Fruit fly (Drosophila melanogaster): Measurements from ENCODE around the gene Rbp1.

Rbp1 gene

DNA sequence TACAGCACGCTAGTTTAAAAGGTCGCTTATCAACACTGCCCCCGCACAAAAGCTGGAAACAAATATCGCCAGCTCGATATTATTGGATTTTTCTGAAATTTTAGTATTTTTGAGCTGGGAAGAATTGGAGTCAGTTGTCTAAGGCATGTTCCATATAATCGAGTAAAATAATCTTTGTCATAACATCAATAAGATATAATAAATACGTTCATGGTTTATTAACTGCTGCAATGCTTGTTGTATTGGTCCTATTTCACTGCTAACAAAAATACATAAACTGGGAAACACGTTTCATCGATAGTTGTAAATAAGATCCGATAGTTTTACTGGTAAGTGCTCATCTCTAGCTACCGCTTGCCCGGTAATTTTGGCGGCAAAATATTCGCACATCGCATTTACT, 4.0 kb downstream of the Rbp1 start, which contains the start of the genes Art1 and Mcm5 (continued):
- peak; percentile 49 for TF ChIP-seq HmgZ (tag; optimal IDR thresholded peaks at IDR 0.05)
- peak; percentile 12; the same call in 1 of the 2 replicates for TF ChIP-seq CG32532 (GFP tag; IDR thresholded peaks at IDR 0.05)
- TF ChIP-seq Abd-B (GFP tag; optimal IDR thresholded peaks at IDR 0.05) = peak; percentile 51
- TF ChIP-seq CG13894 (tag; optimal IDR thresholded peaks at IDR 0.05) = no peak
- TF ChIP-seq abd-A (tag; optimal IDR thresholded peaks at IDR 0.05) = no peak
- TF ChIP-seq Oaz (GFP tag; IDR thresholded peaks at IDR 0.05) = no peak
- TF ChIP-seq vfl (GFP tag; optimal IDR thresholded peaks at IDR 0.05) = no peak
- TF ChIP-seq inv (GFP tag; IDR thresholded peaks at IDR 0.05; ENCODE audit: partially characterized antibody) = peak; percentile 91
- no peak; the same call in 1 of the 2 replicates for TF ChIP-seq lmd (GFP tag; IDR thresholded peaks at IDR 0.05)
- TF ChIP-seq H2.0 (GFP tag; IDR thresholded peaks at IDR 0.05) = no peak
- TF ChIP-seq H15 (GFP tag; IDR thresholded peaks at IDR 0.05) = no peak
- no peak for TF ChIP-seq CG8944 (GFP tag; optimal IDR thresholded peaks at IDR 0.05)
- no peak for TF ChIP-seq scrt (GFP tag; optimal IDR thresholded peaks at IDR 0.05)
- no peak for TF ChIP-seq mirr (GFP tag; optimal IDR thresholded peaks at IDR 0.05)
- no peak for TF ChIP-seq wdn (GFP tag; IDR thresholded peaks at IDR 0.05)
- peak; percentile 25 for TF ChIP-seq CG33213 (GFP tag; optimal IDR thresholded peaks at IDR 0.05)
- no peak for TF ChIP-seq CG10431 (GFP tag; optimal IDR thresholded peaks at IDR 0.05)
- TF ChIP-seq CG15514 (GFP tag; optimal IDR thresholded peaks at IDR 0.05) = peak; percentile 90
- no peak for TF ChIP-seq NC2α (GFP tag; optimal IDR thresholded peaks at IDR 0.05)
- TF ChIP-seq kah (GFP tag; optimal IDR thresholded peaks at IDR 0.05) = no peak
- no peak for TF ChIP-seq Lpt (GFP tag; optimal IDR thresholded peaks at IDR 0.05)
- TF ChIP-seq CG7839 (tag; optimal IDR thresholded peaks at IDR 0.05) = no peak
- no peak for TF ChIP-seq CG32772 (GFP tag; IDR thresholded peaks at IDR 0.05)
- TF ChIP-seq CG10321 (GFP tag; IDR thresholded peaks at IDR 0.05) = no peak
- TF ChIP-seq tll (GFP tag; optimal IDR thresholded peaks at IDR 0.05) = peak; percentile 31 to 59
- no peak for TF ChIP-seq wor (GFP tag; IDR thresholded peaks at IDR 0.05)
- peak; percentile 22 for TF ChIP-seq twi (tag; optimal IDR thresholded peaks at IDR 0.05)
- peak in 1 of 2 experiments; percentile 49 for TF ChIP-seq Pdp1 (GFP tag; optimal IDR thresholded peaks at IDR 0.05)
- no peak for TF ChIP-seq crol (GFP tag; IDR thresholded peaks at IDR 0.05)
- no peak for TF ChIP-seq ranshi (GFP tag; IDR thresholded peaks at IDR 0.05)
- TF ChIP-seq unc-4 (GFP tag; IDR thresholded peaks at IDR 0.05; ENCODE audit: partially characterized antibody) = peak; percentile 92
- peak; percentile 17 for TF ChIP-seq pum (GFP tag; optimal IDR thresholded peaks at IDR 0.05)
- TF ChIP-seq ham (GFP tag; IDR thresholded peaks at IDR 0.05) = no peak
- no peak for TF ChIP-seq Six4 (GFP tag; optimal IDR thresholded peaks at IDR 0.05)
- TF ChIP-seq Trl (optimal IDR thresholded peaks at IDR 0.05) = no peak
- TF ChIP-seq Trl (GFP tag; optimal IDR thresholded peaks at IDR 0.05) = peak; percentile 11
- TF ChIP-seq Hsf (GFP tag; optimal IDR thresholded peaks at IDR 0.05) = peak; percentile 70
- no peak; the same call in 2 of the 3 replicates for TF ChIP-seq CG17361 (GFP tag; IDR thresholded peaks at IDR 0.05)
- TF ChIP-seq CG13775 (GFP tag; optimal IDR thresholded peaks at IDR 0.05) = peak; percentile 56
- TF ChIP-seq yki (optimal IDR thresholded peaks at IDR 0.05) = no peak
- no peak for TF ChIP-seq Neu2 (GFP tag; optimal IDR thresholded peaks at IDR 0.05; ENCODE audit: borderline replicate concordance)
- no peak for TF ChIP-seq emc (GFP tag; optimal IDR thresholded peaks at IDR 0.05)
- no peak for TF ChIP-seq CG31365 (tag; optimal IDR thresholded peaks at IDR 0.05)
- no peak for TF ChIP-seq CG1024 (GFP tag; IDR thresholded peaks at IDR 0.05)
- TF ChIP-seq CG18599 (GFP tag; optimal IDR thresholded peaks at IDR 0.05) = peak; percentile 17
- TF ChIP-seq ato (GFP tag; IDR thresholded peaks at IDR 0.05; ENCODE audit: partially characterized antibody) = 0 out of 2 replicates have a peak, but pooled peaks have one; percentile 29
- TF ChIP-seq CG13287 (GFP tag; IDR thresholded peaks at IDR 0.05; ENCODE audit: partially characterized antibody) = peak; percentile 96
- no peak for TF ChIP-seq Fer2 (tag; optimal IDR thresholded peaks at IDR 0.05)
- TF ChIP-seq E2f2 (GFP tag; IDR thresholded peaks at IDR 0.05) = peak; percentile 77
- TF ChIP-seq CG3281 (GFP tag; optimal IDR thresholded peaks at IDR 0.05) = no peak
- TF ChIP-seq mam (GFP tag; optimal IDR thresholded peaks at IDR 0.05) = peak; percentile 52
- TF ChIP-seq CG10654 (GFP tag; optimal IDR thresholded peaks at IDR 0.05) = peak; percentile 23
